Fruit fly (Drosophila melanogaster): Measurements from ENCODE around the gene CG5555.

Gene CG5555

DNA sequence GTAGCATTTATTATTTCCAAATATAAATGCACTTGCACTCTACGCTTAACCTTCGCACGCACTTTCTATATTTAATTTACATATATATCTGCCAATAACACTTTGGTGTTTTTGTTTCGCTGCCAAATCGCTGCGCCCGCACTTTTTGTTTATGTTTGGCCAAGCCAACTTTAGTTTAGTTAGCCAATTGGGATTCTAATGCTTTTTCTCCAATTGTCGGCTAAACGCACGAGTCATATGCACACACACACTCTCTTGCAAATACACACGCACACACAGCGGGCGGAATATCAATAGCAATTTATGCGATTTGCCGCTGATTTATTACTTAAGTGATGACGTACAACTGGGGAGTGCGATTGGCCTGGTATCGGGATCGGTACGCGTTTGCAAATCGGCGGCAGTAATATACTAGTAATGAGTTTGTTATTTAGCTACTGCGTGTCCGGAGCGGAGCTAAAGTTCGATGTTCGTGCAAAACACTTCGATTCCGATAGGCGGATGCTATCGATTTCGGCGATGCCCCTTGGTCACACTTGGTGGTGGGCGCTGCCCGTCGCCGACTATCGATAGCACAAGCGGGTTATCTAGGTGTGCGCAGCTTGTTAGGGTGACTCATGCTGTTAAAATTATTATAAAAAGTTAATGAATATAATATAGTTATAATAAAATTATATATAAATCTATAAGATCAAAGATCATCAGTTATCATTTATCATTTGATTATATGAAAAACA is 46.0 kb upstream of the CG5555 start, which contains the start of gene vib (continued):
- TF ChIP-seq ttk (GFP tag; IDR thresholded peaks at IDR 0.05) (no peak), CG6175 (GFP tag; IDR thresholded peaks at IDR 0.05) (no peak), CG12391 (tag; optimal IDR thresholded peaks at IDR 0.05) (peak; percentile 75), CG32772 (GFP tag; IDR thresholded peaks at IDR 0.05) (no peak), PHDP (tag; optimal IDR thresholded peaks at IDR 0.05) (peak; percentile 57), CG4360 (GFP tag; IDR thresholded peaks at IDR 0.05) (peak; percentile 29; the same call in 1 of the 2 replicates), chinmo (GFP tag; IDR thresholded peaks at IDR 0.05; ENCODE audit: partially characterized antibody) (peak; percentile 91), Chrac-16 (GFP tag; optimal IDR thresholded peaks at IDR 0.05) (peak; percentile 12), Bteb2 (GFP tag; optimal IDR thresholded peaks at IDR 0.05) (no peak), vnd (GFP tag; IDR thresholded peaks at IDR 0.05; ENCODE audit: partially characterized antibody) (peak; percentile 90), CG11504 (tag; optimal IDR thresholded peaks at IDR 0.05) (peak; percentile 67), Lpt (GFP tag; optimal IDR thresholded peaks at IDR 0.05) (no peak), BtbVII (GFP tag; optimal IDR thresholded peaks at IDR 0.05) (peak; percentile 49), crp (GFP tag; optimal IDR thresholded peaks at IDR 0.05) (peak in 1 of 2 experiments; percentile 1), gt (GFP tag; IDR thresholded peaks at IDR 0.05) (no peak), pita (GFP tag; optimal IDR thresholded peaks at IDR 0.05) (no peak), CG8388 (GFP tag; optimal IDR thresholded peaks at IDR 0.05) (peak; percentile 36), HLHmδ (GFP tag; optimal IDR thresholded peaks at IDR 0.05) (no peak), CG8359 (GFP tag; optimal IDR thresholded peaks at IDR 0.05; ENCODE audit: borderline replicate concordance) (no peak), Mrtf (GFP tag; IDR thresholded peaks at IDR 0.05) (no peak), seq (GFP tag; IDR thresholded peaks at IDR 0.05) (peak; percentile 20; the same call in 1 of the 2 replicates), CG13123 (GFP tag; optimal IDR thresholded peaks at IDR 0.05) (no peak), CTCF (GFP tag; optimal IDR thresholded peaks at IDR 0.05) (no peak), Dfd (GFP tag; optimal IDR thresholded peaks at IDR 0.05) (no peak), CG4328 (GFP tag; optimal IDR thresholded peaks at IDR 0.05) (peak; percentile 39), CG2120 (GFP tag; optimal IDR thresholded peaks at IDR 0.05) (peak; percentile 47), sqz (GFP tag; optimal IDR thresholded peaks at IDR 0.05) (no peak), ac (GFP tag; optimal IDR thresholded peaks at IDR 0.05) (no peak), CG5180 (GFP tag; optimal IDR thresholded peaks at IDR 0.05) (no peak), CG42726 (GFP tag; IDR thresholded peaks at IDR 0.05; ENCODE audit: partially characterized antibody) (peak; percentile 88), CG8765 (GFP tag; IDR thresholded peaks at IDR 0.05) (no peak), Vsx1 (GFP tag; optimal IDR thresholded peaks at IDR 0.05) (no peak), kah (GFP tag; optimal IDR thresholded peaks at IDR 0.05) (no peak), tll (GFP tag; optimal IDR thresholded peaks at IDR 0.05) (no peak), Doc2 (GFP tag; IDR thresholded peaks at IDR 0.05) (no peak), ase (GFP tag; IDR thresholded peaks at IDR 0.05) (no peak), E2f1 (GFP tag; IDR thresholded peaks at IDR 0.05) (peak; percentile 40; the same call in 1 of the 2 replicates), CG5245 (GFP tag; optimal IDR thresholded peaks at IDR 0.05) (no peak), CG17186 (GFP tag; optimal IDR thresholded peaks at IDR 0.05) (peak; percentile 76), CG7556 (GFP tag; optimal IDR thresholded peaks at IDR 0.05) (peak; percentile 59), CrebB (tag; optimal IDR thresholded peaks at IDR 0.05) (peak; percentile 44)
